Worm (Caenorhabditis elegans) whole organism, mixed stage, embryonic: Measurements from ENCODE around the gene Y17G7B.23.
A peak's percentile ranks its signal among the peaks of the same experiment; 100 is the strongest.

Experiments
- M03D4.4 ChIP-seq: sonication (generic microtip); optimal IDR thresholded peaks from 2 replicates; lab custom pipeline; 2017; ENCODE audit warnings: mild to moderate bottlenecking, missing genetic modification characterization, missing compliant biosample characterization
- blmp-1 ChIP-seq: fragments of 150-350 bp; optimal IDR thresholded peaks from 2 replicates; lab custom pipeline; 2014; ENCODE audit warnings: missing biosample characterization, missing genetic modification characterization
- ceh-43 ChIP-seq: fragments of 200-800 bp; sonication (Bioruptor generic); optimal IDR thresholded peaks from 2 replicates; lab custom pipeline; 2018; ENCODE audit warnings: mild to moderate bottlenecking, missing genetic modification characterization, moderate library complexity, missing compliant biosample characterization
- ces-1 ChIP-seq: fragments of 150-350 bp; optimal IDR thresholded peaks from 2 replicates; lab custom pipeline; 2014; ENCODE audit warnings: missing biosample characterization, missing genetic modification reagents, missing genetic modification characterization
- cnd-1 ChIP-seq: fragments of 200-800 bp; sonication (Bioruptor generic); optimal IDR thresholded peaks from 2 replicates; lab custom pipeline; 2018; ENCODE audit warnings: mild to moderate bottlenecking, missing genetic modification characterization, missing compliant biosample characterization
- drap-1 ChIP-seq: fragments of 200-800 bp; sonication (Bioruptor generic); optimal IDR thresholded peaks from 3 replicates; lab custom pipeline; 2018; ENCODE audit warnings: mild to moderate bottlenecking, missing genetic modification characterization, missing compliant biosample characterization
- elt-1 ChIP-seq: sonication (generic microtip); optimal IDR thresholded peaks from 2 replicates; lab custom pipeline; 2017; ENCODE audit warnings: missing genetic modification characterization, mild to moderate bottlenecking, missing compliant biosample characterization, antibody characterized with exemption, moderate library complexity, borderline replicate concordance; ENCODE audit not compliant: insufficient read depth
- elt-3 ChIP-seq: fragments of 150-350 bp; optimal IDR thresholded peaks from 2 replicates; lab custom pipeline; 2014; ENCODE audit warnings: missing biosample characterization, missing genetic modification characterization
- flh-1 ChIP-seq: fragments of 200-800 bp; sonication (Bioruptor generic); optimal IDR thresholded peaks from 2 replicates; lab custom pipeline; 2018; ENCODE audit warnings: mild to moderate bottlenecking, missing genetic modification characterization, moderate library complexity, missing compliant biosample characterization
- hlh-1 ChIP-seq: fragments of 150-350 bp; optimal IDR thresholded peaks from 2 replicates; lab custom pipeline; 2014; ENCODE audit warnings: missing biosample characterization, missing genetic modification reagents, missing genetic modification characterization
- lin-32 ChIP-seq: fragments of 200-800 bp; sonication (Bioruptor generic); optimal IDR thresholded peaks from 2 replicates; lab custom pipeline; 2018; ENCODE audit warnings: mild to moderate bottlenecking, missing genetic modification characterization, missing compliant biosample characterization
- lsy-2 ChIP-seq: fragments of 150-350 bp; optimal IDR thresholded peaks from 2 replicates; lab custom pipeline; 2014; ENCODE audit warnings: missing biosample characterization, missing genetic modification characterization
- mep-1 ChIP-seq: fragments of 150-350 bp; optimal IDR thresholded peaks from 2 replicates; lab custom pipeline; 2017; ENCODE audit warnings: missing biosample characterization, missing genetic modification reagents, missing genetic modification characterization, inconsistent platforms
- mls-2 ChIP-seq: sonication (generic microtip); optimal IDR thresholded peaks from 2 replicates; lab custom pipeline; 2016; ENCODE audit warnings: mild to moderate bottlenecking, missing genetic modification characterization, moderate library complexity, missing compliant biosample characterization
- nhr-2 ChIP-seq: fragments of 150-350 bp; optimal IDR thresholded peaks from 2 replicates; lab custom pipeline; 2014; ENCODE audit warnings: missing biosample characterization, missing genetic modification characterization
- nhr-237 ChIP-seq: fragments of 150-350 bp; optimal IDR thresholded peaks from 2 replicates; lab custom pipeline; 2014; ENCODE audit warnings: missing biosample characterization, missing genetic modification characterization
- nhr-28 ChIP-seq: fragments of 150-350 bp; optimal IDR thresholded peaks from 2 replicates; lab custom pipeline; 2014; ENCODE audit warnings: missing biosample characterization, missing genetic modification characterization
- nhr-76 ChIP-seq: sonication (generic microtip); optimal IDR thresholded peaks from 2 replicates; lab custom pipeline; 2017; ENCODE audit warnings: missing biosample characterization, missing genetic modification characterization
- pha-4 ChIP-seq: fragments of 150-350 bp; optimal IDR thresholded peaks from 2 replicates; lab custom pipeline; 2018; ENCODE audit warnings: missing biosample characterization, missing genetic modification reagents, missing genetic modification characterization
- sem-2 ChIP-seq: fragments of 200-800 bp; sonication (Bioruptor generic); optimal IDR thresholded peaks from 2 replicates; lab custom pipeline; 2018; ENCODE audit warnings: mild to moderate bottlenecking, missing genetic modification characterization, missing compliant biosample characterization
- sptf-1 ChIP-seq: sonication (generic microtip); optimal IDR thresholded peaks from 2 replicates; lab custom pipeline; 2017; ENCODE audit warnings: mild to moderate bottlenecking, missing genetic modification characterization, moderate library complexity, missing compliant biosample characterization
- tbx-8 ChIP-seq: fragments of 200-800 bp; sonication (Bioruptor generic); optimal IDR thresholded peaks from 2 replicates; lab custom pipeline; 2018; ENCODE audit warnings: mild to moderate bottlenecking, missing genetic modification characterization, moderate library complexity, missing compliant biosample characterization
- unc-120 ChIP-seq: sonication (generic microtip); optimal IDR thresholded peaks from 2 replicates; lab custom pipeline; 2017; ENCODE audit warnings: missing genetic modification characterization, missing compliant biosample characterization; ENCODE audit not compliant: poor library complexity, severe bottlenecking
- unc-62 ChIP-seq: fragments of 150-350 bp; optimal IDR thresholded peaks from 2 replicates; lab custom pipeline; 2014; ENCODE audit warnings: missing biosample characterization, missing genetic modification reagents, missing genetic modification characterization
- zip-8 ChIP-seq: fragments of 150-350 bp; optimal IDR thresholded peaks from 2 replicates; lab custom pipeline; 2014; ENCODE audit warnings: missing biosample characterization, missing genetic modification characterization
- ztf-11 ChIP-seq: fragments of 150-350 bp; optimal IDR thresholded peaks from 2 replicates; lab custom pipeline; 2014; ENCODE audit warnings: missing biosample characterization, missing genetic modification characterization

Gene Y17G7B.23

ce11 chrII:11994940-11995339, 4.1 kb upstream of the Y17G7B.23 start:
- TF ChIP-seq mep-1 (tag; lab: Kevin White, UChicago) (no peak), blmp-1 (tag; lab: Kevin White, UChicago) (no peak), ceh-43 (no peak), tbx-8 (GFP tag; lab: Kevin White, UChicago) (no peak), zip-8 (tag; lab: Kevin White, UChicago) (no peak), M03D4.4 (no peak)
- TF ChIP-seq, all 35 proteins: peak for 0

ce11 chrII:12005981-12006380, 7.0 kb downstream of the Y17G7B.23 start:
- TF ChIP-seq mls-2 (no peak), M03D4.4 (no peak), pha-4 (tag; lab: Kevin White, UChicago) (no peak), lsy-2 (tag; lab: Kevin White, UChicago) (no peak), unc-62 (GFP tag; lab: Kevin White, UChicago) (no peak), cnd-1 (tag; lab: Kevin White, UChicago) (no peak), nhr-76 (tag; lab: Kevin White, UChicago) (no peak), mep-1 (tag; lab: Kevin White, UChicago) (no peak), sem-2 (GFP tag; lab: Kevin White, UChicago) (no peak), flh-1 (no peak)

- peak; percentile 17 for TF ChIP-seq elt-1 (tag; lab: Kevin White, UChicago)
- TF ChIP-seq sptf-1: no peak
- TF ChIP-seq pha-4 (tag; lab: Kevin White, UChicago): no peak
- TF ChIP-seq nhr-237 (tag; lab: Kevin White, UChicago): peak; percentile 1
- peak; percentile 69 for TF ChIP-seq zip-8 (tag; lab: Kevin White, UChicago)
Measured at ce11 chrII:12006575-12007098, 7.6 kb downstream of the Y17G7B.23 start, which contains the start of gene mcm-2. Gene mcm-2, minus strand, starts transcription at chrII:12006625.

- TF ChIP-seq tbx-8 (GFP tag; lab: Kevin White, UChicago) (no peak), drap-1 (GFP tag; lab: Kevin White, UChicago) (no peak), flh-1 (no peak), lsy-2 (tag; lab: Kevin White, UChicago) (no peak), ztf-11 (tag; lab: Kevin White, UChicago) (no peak), sptf-1 (no peak), hlh-1 (tag; lab: Kevin White, UChicago) (no peak), lin-32 (GFP tag; lab: Kevin White, UChicago) (no peak), elt-3 (no peak)
Measured at ce11 chrII:12008772-12009171, 9.8 kb downstream of the Y17G7B.23 start, which contains the start of gene glb-29. Gene glb-29, plus strand, starts transcription at chrII:12009072.

ce11 chrII:12023315-12023878, 24.4 kb downstream of the Y17G7B.23 start, which contains the start of gene Y17G7B.12:
Gene Y17G7B.12, plus strand, starts transcription at chrII:12023861.
- TF ChIP-seq lsy-2 (tag; lab: Kevin White, UChicago): peak; percentile 89
- peak; percentile 39 for TF ChIP-seq ces-1
- no peak for TF ChIP-seq tbx-8 (GFP tag; lab: Kevin White, UChicago)

ce11 chrII:12027697-12028245, 28.8 kb downstream of the Y17G7B.23 start, which contains the start of gene Y17G7B.8:
Gene Y17G7B.8, minus strand, starts transcription at chrII:12027747.
- TF ChIP-seq tbx-8 (GFP tag; lab: Kevin White, UChicago): no peak
- TF ChIP-seq nhr-237 (tag; lab: Kevin White, UChicago): no peak
- no peak for TF ChIP-seq nhr-2
- no peak for TF ChIP-seq mep-1 (tag; lab: Kevin White, UChicago)
- TF ChIP-seq nhr-28 (tag; lab: Kevin White, UChicago): no peak
- TF ChIP-seq M03D4.4: no peak
- no peak for TF ChIP-seq zip-8 (tag; lab: Kevin White, UChicago)
- TF ChIP-seq nhr-76 (tag; lab: Kevin White, UChicago): no peak
- TF ChIP-seq sptf-1: no peak
- TF ChIP-seq blmp-1 (tag; lab: Kevin White, UChicago): no peak
- TF ChIP-seq unc-120: no peak
- TF ChIP-seq elt-1 (tag; lab: Kevin White, UChicago): no peak
- no peak for TF ChIP-seq lin-32 (GFP tag; lab: Kevin White, UChicago)
- TF ChIP-seq pha-4 (tag; lab: Kevin White, UChicago): no peak
- no peak for TF ChIP-seq cnd-1 (tag; lab: Kevin White, UChicago)
- no peak for TF ChIP-seq ceh-43
